Worm (Caenorhabditis elegans) whole organism, L3 larva: ENCODE measurements around the gene ttc-36.
"Not testable (repeated sequence)": the region's sequence is repeated elsewhere in the genome, so short reads cannot be mapped to it uniquely, and the experiment has no call there.

ENCODE experiments used
- R02D3.7 ChIP-seq: fragments of 150-350 bp; optimal IDR thresholded peaks from 2 replicates; lab custom pipeline; 2014; ENCODE audit warnings: missing biosample characterization, missing genetic modification characterization
- aly-2 ChIP-seq: fragments of 150-350 bp; optimal IDR thresholded peaks from 2 replicates; lab custom pipeline; 2014; ENCODE audit warnings: missing biosample characterization, missing genetic modification characterization
- ama-1 ChIP-seq: fragments of 150-350 bp; optimal IDR thresholded peaks from 2 replicates; lab custom pipeline; 2018
- ceh-28 ChIP-seq: fragments of 150-350 bp; optimal IDR thresholded peaks from 2 replicates; lab custom pipeline; 2014; ENCODE audit warnings: missing biosample characterization, missing genetic modification reagents, missing genetic modification characterization
- ceh-82 ChIP-seq: fragments of 150-350 bp; optimal IDR thresholded peaks from 2 replicates; lab custom pipeline; 2014; ENCODE audit warnings: missing biosample characterization, missing genetic modification characterization
- ceh-9 ChIP-seq: sonication (generic microtip); optimal IDR thresholded peaks from 2 replicates; lab custom pipeline; 2018; ENCODE audit warnings: missing biosample characterization, missing genetic modification characterization
- egl-27 ChIP-seq: sonication (generic microtip); optimal IDR thresholded peaks from 4 replicates; lab custom pipeline; 2017; ENCODE audit warnings: missing biosample characterization, missing genetic modification reagents, missing genetic modification characterization
- egl-5 ChIP-seq: fragments of 150-350 bp; optimal IDR thresholded peaks from 2 replicates; lab custom pipeline; 2017; ENCODE audit warnings: missing biosample characterization, missing genetic modification reagents, missing genetic modification characterization, inconsistent platforms
- elt-1 ChIP-seq: fragments of 150-350 bp; optimal IDR thresholded peaks from 2 replicates; lab custom pipeline; 2014; ENCODE audit warnings: missing biosample characterization, missing genetic modification characterization
- elt-2 ChIP-seq: sonication (generic microtip); optimal IDR thresholded peaks from 2 replicates; lab custom pipeline; 2016; ENCODE audit warnings: missing genetic modification reagents, mild to moderate bottlenecking, missing genetic modification characterization, missing compliant biosample characterization
- elt-3 ChIP-seq, 3 experiments: fragments of 150-350 bp in 1 of 3; sonication (generic microtip) in 2 of 3; optimal IDR thresholded peaks; 2 replicates in 2 of 3; 4 replicates in 1 of 3; lab custom pipeline; 2014 to 2017; ENCODE audit warnings: missing biosample characterization in 3 of 3, missing genetic modification characterization in 3 of 3
- eor-1 ChIP-seq, 2 experiments: fragments of 150-350 bp; optimal IDR thresholded peaks; 2 replicates each; lab custom pipeline; 2014 to 2018; ENCODE audit warnings: missing biosample characterization in 2 of 2, missing genetic modification characterization in 2 of 2
- fkh-10 ChIP-seq: sonication (generic microtip); optimal IDR thresholded peaks from 2 replicates; lab custom pipeline; 2017; ENCODE audit warnings: missing biosample characterization, missing genetic modification reagents, missing genetic modification characterization
- fkh-2 ChIP-seq: fragments of 150-350 bp; optimal IDR thresholded peaks from 2 replicates; lab custom pipeline; 2014; ENCODE audit warnings: missing biosample characterization, missing genetic modification reagents, missing genetic modification characterization
- fos-1 ChIP-seq: fragments of 150-350 bp; optimal IDR thresholded peaks from 2 replicates; lab custom pipeline; 2014; ENCODE audit warnings: missing biosample characterization, missing genetic modification characterization
- jun-1 ChIP-seq: fragments of 150-350 bp; optimal IDR thresholded peaks from 2 replicates; lab custom pipeline; 2014; ENCODE audit warnings: missing biosample characterization, missing genetic modification reagents, missing genetic modification characterization
- lin-15B ChIP-seq: fragments of 150-350 bp; optimal IDR thresholded peaks from 2 replicates; lab custom pipeline; 2014; ENCODE audit warnings: missing biosample characterization, missing genetic modification characterization
- lin-39 ChIP-seq: fragments of 150-350 bp; optimal IDR thresholded peaks from 2 replicates; lab custom pipeline; 2018; ENCODE audit warnings: missing biosample characterization, missing genetic modification reagents, missing genetic modification characterization
- lsy-12 ChIP-seq: sonication (generic microtip); optimal IDR thresholded peaks from 2 replicates; lab custom pipeline; 2016; ENCODE audit warnings: mild to moderate bottlenecking, missing genetic modification characterization, missing compliant biosample characterization
- mdl-1 ChIP-seq: fragments of 150-350 bp; optimal IDR thresholded peaks from 2 replicates; lab custom pipeline; 2014; ENCODE audit warnings: missing biosample characterization, missing genetic modification characterization
- nfya-1 ChIP-seq: sonication (generic microtip); optimal IDR thresholded peaks from 2 replicates; lab custom pipeline; 2017; ENCODE audit warnings: missing genetic modification characterization, mild to moderate bottlenecking, missing compliant biosample characterization, antibody characterized with exemption, moderate library complexity; ENCODE audit not compliant: insufficient read depth
- nhr-11 ChIP-seq: fragments of 150-350 bp; optimal IDR thresholded peaks from 2 replicates; lab custom pipeline; 2014; ENCODE audit warnings: missing biosample characterization, missing genetic modification characterization
- nhr-12 ChIP-seq: fragments of 150-350 bp; optimal IDR thresholded peaks from 2 replicates; lab custom pipeline; 2014; ENCODE audit warnings: missing biosample characterization, missing genetic modification characterization
- nhr-23 ChIP-seq: fragments of 150-350 bp; optimal IDR thresholded peaks from 2 replicates; lab custom pipeline; 2014; ENCODE audit warnings: missing biosample characterization, missing genetic modification reagents, missing genetic modification characterization
- nhr-237 ChIP-seq: fragments of 150-350 bp; optimal IDR thresholded peaks from 2 replicates; lab custom pipeline; 2014; ENCODE audit warnings: missing biosample characterization, missing genetic modification characterization
- nhr-25 ChIP-seq: sonication (generic microtip); optimal IDR thresholded peaks from 2 replicates; lab custom pipeline; 2017; ENCODE audit warnings: missing biosample characterization, missing genetic modification characterization
- nhr-28 ChIP-seq: fragments of 150-350 bp; optimal IDR thresholded peaks from 2 replicates; lab custom pipeline; 2014; ENCODE audit warnings: missing biosample characterization, missing genetic modification characterization
- nhr-43 ChIP-seq: sonication (generic microtip); optimal IDR thresholded peaks from 2 replicates; lab custom pipeline; 2016; ENCODE audit warnings: mild to moderate bottlenecking, missing genetic modification characterization, missing compliant biosample characterization; ENCODE audit not compliant: poor library complexity, severe bottlenecking
- nhr-67 ChIP-seq: fragments of 150-350 bp; optimal IDR thresholded peaks from 2 replicates; lab custom pipeline; 2014; ENCODE audit warnings: missing biosample characterization, missing genetic modification characterization
- nhr-76 ChIP-seq: fragments of 150-350 bp; sonication (generic microtip); optimal IDR thresholded peaks from 5 replicates; lab custom pipeline; 2014; ENCODE audit warnings: missing biosample characterization, missing genetic modification characterization
- nhr-77 ChIP-seq: fragments of 150-350 bp; optimal IDR thresholded peaks from 2 replicates; lab custom pipeline; 2014; ENCODE audit warnings: missing biosample characterization, missing genetic modification characterization
- pha-4 ChIP-seq: fragments of 150-350 bp; optimal IDR thresholded peaks from 2 replicates; lab custom pipeline; 2014; ENCODE audit warnings: missing biosample characterization, missing genetic modification reagents, missing genetic modification characterization
- pqm-1 ChIP-seq: fragments of 150-350 bp; optimal IDR thresholded peaks from 2 replicates; lab custom pipeline; 2017; ENCODE audit warnings: missing biosample characterization, missing genetic modification characterization, inconsistent platforms
- sea-2 ChIP-seq: fragments of 150-350 bp; sonication (generic microtip); optimal IDR thresholded peaks from 4 replicates; lab custom pipeline; 2014; ENCODE audit warnings: missing biosample characterization, missing genetic modification reagents, missing genetic modification characterization
- tbx-2 ChIP-seq: sonication (generic microtip); optimal IDR thresholded peaks from 2 replicates; lab custom pipeline; 2016; ENCODE audit warnings: mild to moderate bottlenecking, missing genetic modification characterization, missing compliant biosample characterization
- unc-62 ChIP-seq: fragments of 150-350 bp; sonication (generic microtip); optimal IDR thresholded peaks from 4 replicates; lab custom pipeline; 2014; ENCODE audit warnings: missing biosample characterization, missing genetic modification reagents, missing genetic modification characterization
- zag-1 ChIP-seq: fragments of 150-350 bp; optimal IDR thresholded peaks from 2 replicates; lab custom pipeline; 2014; ENCODE audit warnings: missing biosample characterization, missing genetic modification characterization
- ztf-11 ChIP-seq: fragments of 150-350 bp; optimal IDR thresholded peaks from 2 replicates; lab custom pipeline; 2014; ENCODE audit warnings: missing biosample characterization, missing genetic modification characterization
- ztf-4 ChIP-seq: fragments of 150-350 bp; optimal IDR thresholded peaks from 2 replicates; lab custom pipeline; 2014; ENCODE audit warnings: missing biosample characterization, missing genetic modification characterization

The ttc-36 gene

DNA sequence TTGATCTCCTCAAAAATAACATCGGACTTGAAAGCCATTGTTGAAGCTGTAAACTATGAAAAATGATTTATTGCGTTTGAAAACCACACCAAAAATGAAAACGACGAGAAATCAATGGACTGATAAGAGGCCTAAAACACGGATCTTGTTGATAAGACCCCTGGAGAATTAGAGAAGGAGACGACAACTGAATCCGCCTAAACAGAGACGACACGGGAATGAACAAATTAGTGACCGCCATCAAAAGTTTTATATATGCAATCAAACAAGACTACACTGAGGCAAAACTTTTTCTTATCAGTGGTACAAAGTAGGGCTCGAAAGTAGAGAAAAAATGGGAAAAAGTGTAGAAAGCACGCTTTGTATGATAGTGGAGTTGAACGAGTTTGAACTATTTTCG, 28.9 kb upstream of the ttc-36 start, which contains the start of gene nlt-1:
nlt-1 (minus strand) TSS at position 78 of the 400 bp plus-strand sequence.
- TF ChIP-seq jun-1 (tag; lab: Kevin White, UChicago) (peak; percentile 80), nhr-237 (no peak), nhr-25 (tag; lab: Kevin White, UChicago) (no peak), unc-62 (no peak), ama-1 (no peak), fkh-10 (GFP tag; lab: Kevin White, UChicago) (no peak), elt-2 (peak; percentile 98), zag-1 (tag; lab: Kevin White, UChicago) (no peak), nhr-43 (tag; lab: Kevin White, UChicago) (no peak), pha-4 (tag; lab: Kevin White, UChicago) (peak; percentile 50), pqm-1 (tag; lab: Kevin White, UChicago) (peak; percentile 98), nhr-23 (tag; lab: Kevin White, UChicago) (peak; percentile 13), lsy-12 (tag; lab: Kevin White, UChicago) (no peak)
- TF ChIP-seq, all 47 proteins: peak for 5

DNA sequence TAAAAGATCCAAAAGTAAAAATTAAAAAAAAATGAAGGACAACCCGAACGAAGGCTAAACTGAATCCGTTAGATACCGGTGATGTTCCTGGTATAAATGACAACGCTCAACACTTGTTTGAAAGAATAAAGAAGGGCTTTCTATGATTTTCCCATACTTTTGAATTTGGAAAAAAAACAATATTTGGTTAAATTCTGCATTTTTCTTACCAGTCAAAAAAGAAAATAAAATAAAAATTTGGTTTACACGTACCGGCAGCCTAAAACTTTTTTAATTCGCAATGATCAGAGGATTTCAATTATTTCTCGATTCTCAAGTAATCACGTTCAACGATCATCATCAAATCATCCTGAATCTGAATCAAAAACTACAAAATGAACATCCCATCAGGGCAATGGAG, 28.4 kb upstream of the ttc-36 start, which contains the start of gene ZK892.3:
ZK892.3 (plus strand) TSS at position 301 of the 400 bp plus-strand sequence.
- TF ChIP-seq nhr-67 (no peak), nhr-11 (no peak), nhr-77 (tag; lab: Kevin White, UChicago) (no peak), elt-1 (no peak), egl-5 (tag; lab: Kevin White, UChicago) (no peak), mdl-1 (tag; lab: Kevin White, UChicago) (no peak)

DNA sequence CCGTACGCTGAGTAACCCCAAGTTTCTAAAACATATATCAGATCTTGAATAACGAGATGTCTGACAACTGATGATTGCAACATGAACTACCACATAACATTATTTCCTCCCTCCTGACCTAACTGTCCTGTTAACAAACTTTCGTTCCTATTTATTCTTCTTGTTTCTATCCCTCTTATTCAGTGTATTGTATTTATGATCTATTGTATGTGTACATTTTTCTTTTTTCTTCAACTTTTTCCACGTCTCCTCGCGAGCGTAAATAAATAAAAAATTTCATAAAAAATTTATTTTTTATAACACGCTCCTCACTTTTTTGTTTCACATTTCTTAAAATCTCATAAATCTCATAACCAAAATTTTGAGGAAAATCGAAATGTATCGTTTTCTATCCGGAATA, 23.7 kb upstream of the ttc-36 start, which contains the start of gene ZK892.4:
ZK892.4 (plus strand) TSS at position 301 of the 400 bp plus-strand sequence.
- not testable (repeated sequence) for TF ChIP-seq elt-3 (tag; optimal IDR thresholded peaks at IDR 0.05; lab: Kevin White, UChicago); elt-1; tbx-2 (tag; lab: Kevin White, UChicago)

DNA sequence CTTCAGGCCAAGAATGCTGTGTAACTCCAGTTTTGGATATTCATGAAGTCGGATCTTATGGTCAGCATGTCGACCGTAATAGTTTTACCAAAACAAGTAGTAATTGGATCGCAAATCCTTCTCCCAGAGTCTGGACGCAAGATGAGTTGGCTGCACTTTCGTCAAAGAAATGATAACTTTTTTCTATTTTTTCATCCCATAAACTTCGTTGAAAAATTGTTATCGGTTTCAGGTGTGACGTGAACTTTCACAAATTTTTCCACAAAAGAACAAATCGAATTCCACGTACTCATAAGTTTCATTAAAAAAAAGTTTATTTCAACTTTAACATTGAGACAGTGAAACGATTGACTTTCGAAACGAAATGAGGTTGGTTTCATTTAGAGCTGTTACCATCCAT, 22.1 kb upstream of the ttc-36 start, which contains the start of gene ZK892.5:
ZK892.5 (plus strand) TSS at position 301 of the 400 bp plus-strand sequence.
- TF ChIP-seq fos-1 (tag; lab: Kevin White, UChicago) = no peak
- no peak for TF ChIP-seq nhr-25 (tag; lab: Kevin White, UChicago)
- no peak for TF ChIP-seq ztf-11
- TF ChIP-seq elt-3 (tag; optimal IDR thresholded peaks at IDR 0.05; lab: Kevin White, UChicago) = no peak
- no peak for TF ChIP-seq nhr-237
- TF ChIP-seq R02D3.7 (tag; lab: Kevin White, UChicago) = no peak
- TF ChIP-seq lin-15B (tag; lab: Kevin White, UChicago) = no peak
- no peak for TF ChIP-seq nhr-76
- no peak for TF ChIP-seq nhr-12 (tag; lab: Kevin White, UChicago)
- no peak for TF ChIP-seq pha-4 (tag; lab: Kevin White, UChicago)
- TF ChIP-seq ama-1 = no peak
- no peak for TF ChIP-seq ztf-4
- no peak for TF ChIP-seq ceh-9 (tag; lab: Kevin White, UChicago)
- no peak for TF ChIP-seq unc-62
- no peak for TF ChIP-seq nhr-77 (tag; lab: Kevin White, UChicago)
- TF ChIP-seq nhr-28 (tag; lab: Kevin White, UChicago) = no peak

DNA sequence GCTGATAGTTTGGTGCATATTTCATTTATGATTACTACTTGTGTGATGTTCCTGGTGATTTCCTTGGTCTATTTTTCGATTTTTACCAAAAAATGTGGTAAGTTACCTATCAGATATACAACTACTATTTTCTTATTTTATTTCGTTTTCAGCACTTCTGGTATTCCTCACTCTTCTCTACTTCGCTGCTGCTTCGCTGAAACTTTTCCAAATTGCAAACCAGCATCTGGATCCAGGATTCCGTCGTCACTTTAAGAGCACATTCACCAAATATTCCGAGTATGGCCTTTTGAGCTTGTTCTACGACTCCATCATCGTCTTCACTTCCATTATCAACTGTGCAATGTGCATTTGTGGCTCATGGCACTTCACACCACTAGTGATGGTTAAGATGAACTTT, 21.4 kb upstream of the ttc-36 start:
- TF ChIP-seq nfya-1 (tag; lab: Kevin White, UChicago) (no peak), lin-15B (tag; lab: Kevin White, UChicago) (no peak), aly-2 (no peak), elt-3 (tag; optimal IDR thresholded peaks at IDR 0.05; lab: Kevin White, UChicago) (no peak), ceh-9 (tag; lab: Kevin White, UChicago) (no peak), sea-2 (GFP tag; lab: Kevin White, UChicago) (no peak), R02D3.7 (tag; lab: Kevin White, UChicago) (no peak), lin-39 (no peak), elt-2 (no peak), lsy-12 (tag; lab: Kevin White, UChicago) (no peak), ceh-28 (no peak), egl-27 (tag; lab: Kevin White, UChicago) (no peak), ceh-82 (tag; lab: Kevin White, UChicago) (no peak), mdl-1 (tag; lab: Kevin White, UChicago) (no peak), eor-1 (tag; optimal IDR thresholded peaks at IDR 0.05; lab: Kevin White, UChicago) (no peak), fkh-2 (tag; lab: Kevin White, UChicago) (no peak), nhr-67 (no peak), nhr-23 (tag; lab: Kevin White, UChicago) (no peak)
